Fruit fly (Drosophila melanogaster) whole organism, embryonic: ENCODE measurements around the gene CG42445.
A peak's percentile ranks its signal among the peaks of the same experiment; 100 is the strongest.

Experiments used
- Asciz ChIP-seq: fragments of 200-800 bp; sonication (Bioruptor generic); optimal IDR thresholded peaks from 2 replicates; lab custom pipeline; 2017; ENCODE audit warnings: missing biosample characterization, mild to moderate bottlenecking, missing genetic modification characterization, missing genetic modification reagents
- B-H1 ChIP-seq: fragments of 200-800 bp; sonication (Bioruptor generic); IDR thresholded peaks from 3 replicates; pipeline ENCODE4 v1.3.6; 2022; ENCODE audit warnings: missing biosample characterization, missing genetic modification characterization
- BtbVII ChIP-seq: fragments of 200-800 bp; sonication (Bioruptor generic); optimal IDR thresholded peaks from 3 replicates; lab custom pipeline; 2017; ENCODE audit warnings: missing biosample characterization, mild to moderate bottlenecking, missing genetic modification characterization
- CG10565 ChIP-seq: fragments of 200-800 bp; sonication (Bioruptor generic); optimal IDR thresholded peaks from 3 replicates; lab custom pipeline; 2016; ENCODE audit warnings: missing biosample characterization, mild to moderate bottlenecking, missing genetic modification characterization
- CG11085 ChIP-seq: fragments of 200-800 bp; sonication (Bioruptor generic); IDR thresholded peaks from 2 replicates; pipeline ENCODE4 v1.3.6; 2022; ENCODE audit warnings: missing biosample characterization, missing genetic modification characterization
- CG11247 ChIP-seq: fragments of 200-800 bp; sonication (Bioruptor generic); IDR thresholded peaks from 2 replicates; pipeline ENCODE4 v1.3.6; 2022; ENCODE audit warnings: missing biosample characterization, missing genetic modification characterization
- CG14050 ChIP-seq: fragments of 200-800 bp; sonication (Bioruptor generic); IDR thresholded peaks from 3 replicates; pipeline ENCODE4 v1.3.6; 2022; ENCODE audit warnings: missing biosample characterization, missing genetic modification characterization
- CG15073 ChIP-seq: fragments of 200-800 bp; sonication (Bioruptor generic); optimal IDR thresholded peaks from 2 replicates; lab custom pipeline; 2016; ENCODE audit warnings: missing biosample characterization, missing genetic modification characterization
- CG17612 ChIP-seq: fragments of 200-800 bp; sonication (Bioruptor generic); IDR thresholded peaks from 2 replicates; pipeline ENCODE4 v1.3.6; 2022; ENCODE audit warnings: missing biosample characterization, missing genetic modification characterization
- CG1792 ChIP-seq: fragments of 200-800 bp; sonication (Bioruptor generic); optimal IDR thresholded peaks from 2 replicates; lab custom pipeline; 2016; ENCODE audit warnings: missing biosample characterization, missing genetic modification characterization
- CG2712 ChIP-seq: fragments of 200-800 bp; optimal IDR thresholded peaks from 3 replicates; lab custom pipeline; 2019; ENCODE audit warnings: missing biosample characterization, mild to moderate bottlenecking, missing genetic modification characterization, moderate library complexity
- CG3847 ChIP-seq: fragments of 200-800 bp; sonication (Bioruptor generic); IDR thresholded peaks from 2 replicates; pipeline ENCODE4 v1.3.6; 2022; ENCODE audit warnings: missing biosample characterization, missing genetic modification characterization
- CG6175 ChIP-seq: fragments of 200-800 bp; sonication (Bioruptor generic); IDR thresholded peaks from 3 replicates; pipeline ENCODE4 v1.3.6; 2022; ENCODE audit warnings: missing biosample characterization, missing genetic modification characterization
- CG7271 ChIP-seq: fragments of 200-800 bp; sonication (Bioruptor generic); optimal IDR thresholded peaks from 2 replicates; lab custom pipeline; 2018; ENCODE audit warnings: missing biosample characterization, mild to moderate bottlenecking, missing genetic modification characterization, moderate library complexity
- CG7745 ChIP-seq: fragments of 200-800 bp; sonication (Bioruptor generic); optimal IDR thresholded peaks from 2 replicates; lab custom pipeline; 2018; ENCODE audit warnings: missing biosample characterization, mild to moderate bottlenecking, missing genetic modification characterization, moderate library complexity
- CG7839 ChIP-seq: fragments of 200-800 bp; sonication (Bioruptor generic); optimal IDR thresholded peaks from 3 replicates; lab custom pipeline; 2018; ENCODE audit warnings: missing biosample characterization, mild to moderate bottlenecking, missing genetic modification characterization, moderate library complexity
- CG8281 ChIP-seq: fragments of 200-800 bp; sonication (Bioruptor generic); optimal IDR thresholded peaks from 2 replicates; lab custom pipeline; 2018; ENCODE audit warnings: missing biosample characterization, mild to moderate bottlenecking, missing genetic modification characterization, moderate library complexity
- CG9437 ChIP-seq: fragments of 200-800 bp; sonication (Bioruptor generic); optimal IDR thresholded peaks from 2 replicates; lab custom pipeline; 2018; ENCODE audit warnings: missing biosample characterization, mild to moderate bottlenecking, missing genetic modification characterization
- H15 ChIP-seq: fragments of 200-800 bp; sonication (Bioruptor generic); IDR thresholded peaks from 3 replicates; pipeline ENCODE4 v1.3.6; 2022; ENCODE audit warnings: missing biosample characterization, missing genetic modification characterization
- Hsf ChIP-seq: fragments of 200-800 bp; sonication (Bioruptor generic); optimal IDR thresholded peaks from 3 replicates; lab custom pipeline; 2016; ENCODE audit warnings: missing biosample characterization, missing genetic modification characterization
- Lpt ChIP-seq: fragments of >200 bp; optimal IDR thresholded peaks from 2 replicates; lab custom pipeline; 2018; ENCODE audit warnings: missing biosample characterization, missing genetic modification characterization
- Meics ChIP-seq: fragments of 200-800 bp; sonication (Bioruptor generic); optimal IDR thresholded peaks from 2 replicates; lab custom pipeline; 2017; ENCODE audit warnings: missing biosample characterization, mild to moderate bottlenecking, missing genetic modification characterization
- NC2α ChIP-seq: fragments of 200-800 bp; sonication (Bioruptor generic); optimal IDR thresholded peaks from 2 replicates; lab custom pipeline; 2016; ENCODE audit warnings: missing biosample characterization, missing genetic modification characterization
- NC2β ChIP-seq: fragments of 200-800 bp; sonication (Bioruptor generic); optimal IDR thresholded peaks from 2 replicates; lab custom pipeline; 2016; ENCODE audit warnings: missing biosample characterization, missing genetic modification characterization
- NFAT ChIP-seq: fragments of 200-800 bp; sonication (Bioruptor generic); IDR thresholded peaks from 2 replicates; pipeline ENCODE4 v1.3.6; 2022; ENCODE audit warnings: missing biosample characterization, missing genetic modification characterization
- PHDP ChIP-seq: fragments of 200-800 bp; sonication (Bioruptor generic); optimal IDR thresholded peaks from 3 replicates; lab custom pipeline; 2018; ENCODE audit warnings: missing biosample characterization, mild to moderate bottlenecking, missing genetic modification characterization, moderate library complexity
- Scr ChIP-seq: fragments of 200-800 bp; sonication (Bioruptor generic); IDR thresholded peaks from 2 replicates; pipeline ENCODE4 v1.3.6; 2022; ENCODE audit warnings: missing biosample characterization, missing genetic modification characterization; ENCODE audit not compliant: partially characterized antibody
- Stat92E ChIP-seq, 3 experiments: fragments of >200 bp in 2 of 3; fragments of 200-800 bp in 1 of 3; sonication (Bioruptor generic) in 1 of 3; optimal IDR thresholded peaks; 2 replicates each; lab custom pipeline; 2017 to 2019; ENCODE audit warnings: missing biosample characterization in 3 of 3, missing genetic modification characterization in 3 of 3, mild to moderate bottlenecking in 1 of 3, moderate library complexity in 1 of 3
- ab ChIP-seq: fragments of 200-800 bp; sonication (Bioruptor generic); optimal IDR thresholded peaks from 2 replicates; lab custom pipeline; 2016; ENCODE audit warnings: missing biosample characterization, missing genetic modification characterization
- bcd ChIP-seq: fragments of 200-800 bp; sonication (Bioruptor generic); optimal IDR thresholded peaks from 2 replicates; lab custom pipeline; 2017; ENCODE audit warnings: missing biosample characterization, mild to moderate bottlenecking, missing genetic modification characterization
- btn ChIP-seq: fragments of 200-800 bp; sonication (Bioruptor generic); optimal IDR thresholded peaks from 2 replicates; lab custom pipeline; 2016; ENCODE audit warnings: missing biosample characterization, missing genetic modification characterization
- chinmo ChIP-seq: fragments of 200-800 bp; sonication (Bioruptor generic); IDR thresholded peaks from 4 replicates; pipeline ENCODE4 v1.3.6; 2022; ENCODE audit warnings: missing biosample characterization, missing genetic modification characterization; ENCODE audit not compliant: partially characterized antibody
- chn ChIP-seq: fragments of 200-800 bp; sonication (Bioruptor generic); optimal IDR thresholded peaks from 2 replicates; lab custom pipeline; 2016; ENCODE audit warnings: missing biosample characterization, missing genetic modification characterization
- corto ChIP-seq: fragments of 200-800 bp; sonication (Bioruptor generic); optimal IDR thresholded peaks from 2 replicates; lab custom pipeline; 2016; ENCODE audit warnings: missing biosample characterization, mild to moderate bottlenecking, missing genetic modification characterization, moderate library complexity
- dan ChIP-seq: fragments of 200-800 bp; sonication (Bioruptor generic); IDR thresholded peaks from 2 replicates; pipeline ENCODE4 v1.3.6; 2022; ENCODE audit warnings: missing biosample characterization, missing genetic modification characterization
- danr ChIP-seq: fragments of 200-800 bp; sonication (Bioruptor generic); IDR thresholded peaks from 2 replicates; pipeline ENCODE4 v1.3.6; 2022; ENCODE audit warnings: missing biosample characterization, missing genetic modification characterization
- disco-r ChIP-seq: fragments of 200-800 bp; sonication (Bioruptor generic); optimal IDR thresholded peaks from 2 replicates; lab custom pipeline; 2016; ENCODE audit warnings: missing biosample characterization, missing genetic modification characterization
- esg ChIP-seq: fragments of 200-800 bp; sonication (Bioruptor generic); conservative IDR thresholded peaks from 2 replicates; pipeline ENCODE4 v1.3.6; 2022; ENCODE audit warnings: missing biosample characterization, missing genetic modification characterization
- grn ChIP-seq: fragments of 200-800 bp; sonication (Bioruptor generic); optimal IDR thresholded peaks from 3 replicates; lab custom pipeline; 2017; ENCODE audit warnings: missing biosample characterization, missing genetic modification characterization
- hb ChIP-seq: fragments of 200-800 bp; sonication (Bioruptor generic); IDR thresholded peaks from 3 replicates; pipeline ENCODE4 v1.3.6; 2022; ENCODE audit warnings: missing biosample characterization, missing genetic modification characterization; ENCODE audit not compliant: partially characterized antibody
- hth ChIP-seq: fragments of >200 bp; optimal IDR thresholded peaks from 2 replicates; lab custom pipeline; 2017; ENCODE audit warnings: inconsistent platforms
- kah ChIP-seq: fragments of 200-800 bp; sonication (Bioruptor generic); optimal IDR thresholded peaks from 2 replicates; lab custom pipeline; 2018; ENCODE audit warnings: missing biosample characterization, mild to moderate bottlenecking, missing genetic modification characterization
- knrl ChIP-seq: fragments of 200-800 bp; sonication (Bioruptor generic); IDR thresholded peaks from 3 replicates; pipeline ENCODE4 v1.3.6; 2022; ENCODE audit warnings: missing biosample characterization, missing genetic modification characterization; ENCODE audit not compliant: partially characterized antibody
- nom ChIP-seq: fragments of 200-800 bp; sonication (Bioruptor generic); optimal IDR thresholded peaks from 2 replicates; lab custom pipeline; 2017; ENCODE audit warnings: missing biosample characterization, missing genetic modification characterization, mild to moderate bottlenecking, moderate library complexity, missing genetic modification reagents
- pfk ChIP-seq: fragments of 200-800 bp; sonication (Bioruptor generic); optimal IDR thresholded peaks from 2 replicates; lab custom pipeline; 2018; ENCODE audit warnings: missing biosample characterization, mild to moderate bottlenecking, missing genetic modification characterization, moderate library complexity
- rib ChIP-seq: fragments of 200-800 bp; sonication (Bioruptor generic); IDR thresholded peaks from 2 replicates; pipeline ENCODE4 v1.3.6; 2022; ENCODE audit warnings: missing biosample characterization, missing genetic modification characterization
- stc ChIP-seq: fragments of 200-800 bp; sonication (Bioruptor generic); IDR thresholded peaks from 2 replicates; pipeline ENCODE4 v1.3.6; 2022; ENCODE audit warnings: missing biosample characterization, missing genetic modification characterization
- wek ChIP-seq: fragments of 200-800 bp; sonication (Bioruptor generic); optimal IDR thresholded peaks from 3 replicates; lab custom pipeline; 2018; ENCODE audit warnings: missing biosample characterization, mild to moderate bottlenecking, missing genetic modification characterization, moderate library complexity

Gene CG42445

DNA sequence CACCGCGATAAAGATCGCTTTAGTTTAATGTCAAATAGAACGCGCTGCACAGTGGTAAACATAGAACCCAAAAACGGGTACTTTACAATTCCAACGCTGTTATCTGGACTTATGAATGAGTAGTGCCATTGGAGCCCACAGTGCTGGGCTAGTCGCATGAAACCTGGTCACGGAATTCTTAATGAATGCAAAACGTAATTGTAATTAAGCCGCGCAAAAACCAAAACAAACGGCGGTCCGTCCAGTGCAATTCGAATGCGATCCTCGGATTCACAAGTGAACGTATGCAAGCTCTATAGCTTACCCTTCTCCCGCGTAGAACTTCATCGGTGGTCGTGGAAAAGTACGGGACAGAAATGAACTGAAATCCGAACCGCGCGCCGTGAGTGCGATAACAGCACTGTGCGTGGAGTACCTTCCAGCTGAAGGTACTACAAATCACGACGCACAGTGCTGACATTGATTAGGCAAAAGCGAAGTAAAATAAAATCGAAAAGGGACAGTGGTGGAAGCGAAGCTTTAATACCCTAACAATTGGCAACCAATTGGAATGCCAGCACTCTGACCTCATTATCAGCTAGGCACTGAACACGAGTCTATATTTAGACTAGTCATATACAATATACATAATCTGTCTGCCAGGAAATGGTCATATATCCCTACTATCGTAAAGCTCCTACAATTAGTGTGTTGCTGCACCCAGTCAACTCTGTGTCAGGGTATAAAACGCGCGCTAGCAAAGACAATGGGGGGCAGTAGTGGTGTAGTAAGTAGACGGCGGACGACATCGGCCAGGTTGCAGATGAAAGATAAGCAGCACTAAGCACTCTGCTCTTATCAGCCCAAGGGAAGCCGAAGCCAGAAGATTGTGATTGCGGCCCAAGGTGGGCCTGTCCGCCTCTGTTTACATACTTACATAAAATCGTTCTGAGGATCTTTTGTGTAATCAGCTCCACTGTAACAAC lies 26.8 kb upstream of the CG42445 start (continued):
- TF ChIP-seq BtbVII (GFP tag; lab: Kevin White, UChicago) (peak; percentile 23), chn (peak; percentile 26), H15 (no peak), grn (GFP tag; lab: Kevin White, UChicago) (peak; percentile 99), CG6175 (0 out of 3 replicates have a peak, but pooled peaks have one; percentile 44), Stat92E (GFP tag; optimal IDR thresholded peaks at IDR 0.05; lab: Kevin White, UChicago) (no peak), CG2712 (peak; percentile 42), kah (GFP tag; lab: Kevin White, UChicago) (no peak), PHDP (tag; lab: Kevin White, UChicago) (peak; percentile 11), Lpt (GFP tag; lab: Kevin White, UChicago) (no peak), CG11085 (no peak), nom (peak; percentile 40), dan (GFP tag; lab: Robert Waterston, UW) (no peak), CG14050 (GFP tag; lab: Robert Waterston, UW) (0 out of 3 replicates have a peak, but pooled peaks have one; percentile 16), chinmo (GFP tag; lab: Robert Waterston, UW) (0 out of 4 replicates have a peak, but pooled peaks have one; percentile 41), Scr (GFP tag; lab: Robert Waterston, UW) (0 out of 2 replicates have a peak, but pooled peaks have one; percentile 13), NFAT (GFP tag; lab: Robert Waterston, UW) (no peak), bcd (GFP tag; lab: Kevin White, UChicago) (peak; percentile 34), CG7839 (peak; percentile 58), esg (peak; percentile 36), B-H1 (no peak; the same call in 2 of the 3 replicates), hb (GFP tag; lab: Robert Waterston, UW) (no peak), stc (GFP tag; lab: Robert Waterston, UW) (no peak), CG3847 (GFP tag; lab: Robert Waterston, UW) (peak; percentile 23; the same call in 1 of the 2 replicates), NC2β (no peak), CG7745 (tag; lab: Kevin White, UChicago) (no peak), rib (no peak), wek (no peak), btn (peak; percentile 16), CG9437 (GFP tag; lab: Kevin White, UChicago) (no peak), hth (lab: Kevin White, UChicago) (no peak), CG1792 (GFP tag; lab: Kevin White, UChicago) (peak; percentile 29), Asciz (GFP tag; lab: Kevin White, UChicago) (no peak), CG10565 (GFP tag; lab: Kevin White, UChicago) (no peak), corto (GFP tag; lab: Kevin White, UChicago) (no peak), CG7271 (tag; lab: Kevin White, UChicago) (no peak), Meics (GFP tag; lab: Kevin White, UChicago) (no peak), ab (no peak), CG15073 (GFP tag; lab: Kevin White, UChicago) (no peak), knrl (GFP tag; lab: Robert Waterston, UW) (no peak), CG11247 (no peak), danr (GFP tag; lab: Robert Waterston, UW) (peak; percentile 38; the same call in 1 of the 2 replicates), CG8281 (tag; lab: Kevin White, UChicago) (no peak), CG17612 (GFP tag; lab: Robert Waterston, UW) (no peak), disco-r (GFP tag; lab: Kevin White, UChicago) (peak; percentile 21), Hsf (GFP tag; lab: Kevin White, UChicago) (peak; percentile 57), NC2α (GFP tag; lab: Kevin White, UChicago) (no peak), pfk (GFP tag; lab: Kevin White, UChicago) (no peak)
